Worm (Caenorhabditis elegans) whole organism, young adult: Measurements from ENCODE around the gene his-71.

Experiments used
- C06A6.2 ChIP-seq: fragments of 200-800 bp; sonication (Bioruptor generic); conservative IDR thresholded peaks from 2 replicates; pipeline ENCODE4 v1.3.6; 2022; ENCODE audit warnings: missing genetic modification characterization, missing compliant biosample characterization
- F52B5.7 ChIP-seq: sonication (generic microtip); optimal IDR thresholded peaks from 2 replicates; lab custom pipeline; 2016; ENCODE audit warnings: mild to moderate bottlenecking, missing genetic modification characterization, missing compliant biosample characterization
- K11D2.4 ChIP-seq: fragments of 200-800 bp; sonication (Bioruptor generic); IDR thresholded peaks from 2 replicates; pipeline ENCODE4 v1.3.6; 2022; ENCODE audit warnings: missing genetic modification reagents, missing genetic modification characterization, missing compliant biosample characterization
- K12H6.12 ChIP-seq: fragments of 200-800 bp; sonication (Bioruptor generic); optimal IDR thresholded peaks from 2 replicates; lab custom pipeline; 2018; ENCODE audit warnings: mild to moderate bottlenecking, missing genetic modification characterization, missing compliant biosample characterization
- Y53G8AR.9 ChIP-seq: fragments of 200-800 bp; sonication (Bioruptor generic); conservative IDR thresholded peaks from 2 replicates; pipeline ENCODE4 v1.3.6; 2022; ENCODE audit warnings: missing genetic modification reagents, missing genetic modification characterization, missing compliant biosample characterization
- ama-1 ChIP-seq, 3 experiments: fragments of 150-350 bp in 1 of 3; sonication (generic microtip) in 2 of 3; optimal IDR thresholded peaks; 2 replicates each; lab custom pipeline; 2014 to 2018; ENCODE audit warnings: missing biosample characterization in 2 of 3, missing genetic modification characterization in 2 of 3, missing genetic modification reagents in 2 of 3
- aptf-3 ChIP-seq: fragments of 200-800 bp; sonication (Bioruptor generic); IDR thresholded peaks from 2 replicates; pipeline ENCODE4 v1.3.6; 2022; ENCODE audit warnings: missing genetic modification characterization, missing compliant biosample characterization
- ccch-3 ChIP-seq: fragments of 200-800 bp; sonication (Bioruptor generic); optimal IDR thresholded peaks from 2 replicates; lab custom pipeline; 2018; ENCODE audit warnings: mild to moderate bottlenecking, missing genetic modification characterization, missing compliant biosample characterization
- efl-1 ChIP-seq: fragments of 150-350 bp; optimal IDR thresholded peaks from 2 replicates; lab custom pipeline; 2014; ENCODE audit warnings: missing biosample characterization, missing genetic modification reagents, missing genetic modification characterization
- hlh-26 ChIP-seq: fragments of 200-800 bp; sonication (Bioruptor generic); conservative IDR thresholded peaks from 2 replicates; pipeline ENCODE4 v1.3.6; 2022; ENCODE audit warnings: missing genetic modification reagents, missing genetic modification characterization, missing compliant biosample characterization
- nfya-1 ChIP-seq: sonication (generic microtip); optimal IDR thresholded peaks from 2 replicates; lab custom pipeline; 2017; ENCODE audit warnings: antibody characterized with exemption, missing compliant biosample characterization, missing genetic modification characterization, borderline replicate concordance; ENCODE audit not compliant: insufficient read depth
- nhr-90 ChIP-seq: sonication (generic microtip); optimal IDR thresholded peaks from 2 replicates; lab custom pipeline; 2016; ENCODE audit warnings: missing genotype, mild to moderate bottlenecking, missing genetic modification characterization, missing compliant biosample characterization
- pha-4 ChIP-seq: fragments of 150-350 bp; sonication (generic microtip); optimal IDR thresholded peaks from 2 replicates; lab custom pipeline; 2014; ENCODE audit warnings: missing biosample characterization, missing genetic modification reagents, missing genetic modification characterization
- snpc-1.1 ChIP-seq: sonication (generic microtip); optimal IDR thresholded peaks from 2 replicates; lab custom pipeline; 2017; ENCODE audit warnings: missing genetic modification characterization, mild to moderate bottlenecking, missing compliant biosample characterization, antibody characterized with exemption, moderate library complexity, missing genotype, missing genetic modification reagents; ENCODE audit not compliant: insufficient read depth

DNA sequence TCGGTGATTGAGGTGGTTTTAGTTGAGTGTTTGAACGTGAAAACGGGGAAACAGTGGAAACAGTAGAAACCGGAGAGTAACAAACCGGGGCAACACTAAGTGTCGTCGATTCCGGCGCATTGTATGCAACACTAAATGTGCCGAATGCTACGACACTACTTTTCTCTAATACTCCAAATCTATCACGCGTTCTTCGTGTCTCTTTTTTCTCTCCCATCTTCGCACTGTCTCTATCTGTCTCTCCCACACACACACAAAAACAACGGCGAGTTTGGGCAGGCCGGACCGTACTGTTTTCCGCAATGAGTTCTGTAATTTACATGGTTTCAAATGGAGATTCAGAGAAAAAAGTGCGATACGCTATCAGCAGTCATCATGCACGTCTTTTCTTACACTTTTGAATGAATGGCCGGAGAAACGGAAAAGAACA lies 19.8 kb downstream of the his-71 start:
- TF ChIP-seq F52B5.7 (no peak), hlh-26 (GFP tag; lab: Robert Waterston, UW) (no peak), snpc-1.1 (tag; lab: Kevin White, UChicago) (no peak), C06A6.2 (GFP tag; lab: Robert Waterston, UW) (no peak), aptf-3 (GFP tag; lab: Robert Waterston, UW) (no peak), pha-4 (tag; lab: Kevin White, UChicago) (no peak), nfya-1 (no peak), ama-1 (optimal IDR thresholded peaks at IDR 0.05; lab: Kevin White, UChicago) (no peak), ama-1 (GFP tag; optimal IDR thresholded peaks at IDR 0.05; lab: Kevin White, UChicago) (no peak), K12H6.12 (tag; lab: Kevin White, UChicago) (no peak), Y53G8AR.9 (GFP tag; lab: Robert Waterston, UW) (no peak), K11D2.4 (GFP tag; lab: Robert Waterston, UW) (no peak), nhr-90 (tag; lab: Kevin White, UChicago) (no peak), efl-1 (GFP tag; lab: Kevin White, UChicago) (no peak), ccch-3 (GFP tag; lab: Kevin White, UChicago) (no peak)
